Worm (Caenorhabditis elegans) whole organism, late embryonic: ENCODE data around the gene C01B10.7.

Source experiments
- C08G9.2 ChIP-seq: sonication (generic microtip); optimal IDR thresholded peaks from 2 replicates; lab custom pipeline; 2016; ENCODE audit warnings: mild to moderate bottlenecking, missing genetic modification characterization, moderate library complexity, missing compliant biosample characterization
- C38D4.7 ChIP-seq: fragments of 200-800 bp; sonication (Bioruptor generic); optimal IDR thresholded peaks from 2 replicates; lab custom pipeline; 2018; ENCODE audit warnings: mild to moderate bottlenecking, missing genetic modification characterization, moderate library complexity, missing compliant biosample characterization
- F13H6.1 ChIP-seq: sonication (generic microtip); optimal IDR thresholded peaks from 2 replicates; lab custom pipeline; 2016; ENCODE audit warnings: missing genetic modification characterization, missing compliant biosample characterization
- K09A11.1 ChIP-seq: sonication (generic microtip); optimal IDR thresholded peaks from 2 replicates; lab custom pipeline; 2017; ENCODE audit warnings: antibody characterized with exemption, mild to moderate bottlenecking, missing genetic modification characterization, missing compliant biosample characterization; ENCODE audit not compliant: insufficient read depth
- Y22D7AL.16 ChIP-seq: sonication (generic microtip); optimal IDR thresholded peaks from 2 replicates; lab custom pipeline; 2016; ENCODE audit warnings: missing genetic modification characterization, missing compliant biosample characterization
- ahr-1 ChIP-seq: sonication (generic microtip); optimal IDR thresholded peaks from 2 replicates; lab custom pipeline; 2016; ENCODE audit warnings: missing genetic modification characterization, missing compliant biosample characterization
- ceh-14 ChIP-seq: sonication (generic microtip); optimal IDR thresholded peaks from 2 replicates; lab custom pipeline; 2016; ENCODE audit warnings: missing genotype, missing genetic modification characterization, missing compliant biosample characterization
- ceh-18 ChIP-seq: sonication (generic microtip); optimal IDR thresholded peaks from 2 replicates; lab custom pipeline; 2016; ENCODE audit warnings: missing genetic modification characterization, missing compliant biosample characterization
- ceh-19 ChIP-seq: fragments of 200-800 bp; sonication (Bioruptor generic); optimal IDR thresholded peaks from 2 replicates; lab custom pipeline; 2018; ENCODE audit warnings: mild to moderate bottlenecking, missing genetic modification characterization, missing compliant biosample characterization
- ceh-22 ChIP-seq: sonication (generic microtip); optimal IDR thresholded peaks from 2 replicates; lab custom pipeline; 2017; ENCODE audit warnings: missing biosample characterization, missing genetic modification characterization
- ceh-30 ChIP-seq: fragments of 150-350 bp; optimal IDR thresholded peaks from 2 replicates; lab custom pipeline; 2014; ENCODE audit warnings: missing biosample characterization, missing genetic modification characterization
- ceh-31 ChIP-seq: sonication (generic microtip); optimal IDR thresholded peaks from 2 replicates; lab custom pipeline; 2016; ENCODE audit warnings: missing genetic modification characterization, missing compliant biosample characterization
- ceh-34 ChIP-seq: sonication (generic microtip); optimal IDR thresholded peaks from 2 replicates; lab custom pipeline; 2016; ENCODE audit warnings: mild to moderate bottlenecking, missing genetic modification characterization, missing compliant biosample characterization
- ceh-45 ChIP-seq: fragments of 200-800 bp; sonication (Bioruptor generic); IDR thresholded peaks from 2 replicates; pipeline ENCODE4 v1.3.6; 2022; ENCODE audit warnings: missing genetic modification reagents, missing genetic modification characterization, missing compliant biosample characterization
- ceh-48 ChIP-seq: sonication (generic microtip); optimal IDR thresholded peaks from 2 replicates; lab custom pipeline; 2016; ENCODE audit warnings: missing genetic modification characterization, inconsistent platforms, missing compliant biosample characterization
- ceh-9 ChIP-seq: sonication (generic microtip); optimal IDR thresholded peaks from 2 replicates; lab custom pipeline; 2016; ENCODE audit warnings: mild to moderate bottlenecking, missing genetic modification characterization, inconsistent platforms, missing compliant biosample characterization
- che-1 ChIP-seq: sonication (generic microtip); optimal IDR thresholded peaks from 2 replicates; lab custom pipeline; 2016; ENCODE audit warnings: mild to moderate bottlenecking, missing genetic modification characterization, missing compliant biosample characterization
- dmd-4 ChIP-seq: sonication (generic microtip); optimal IDR thresholded peaks from 2 replicates; lab custom pipeline; 2016; ENCODE audit warnings: borderline replicate concordance, missing genetic modification characterization, missing compliant biosample characterization
- elt-2 ChIP-seq: sonication (generic microtip); optimal IDR thresholded peaks from 2 replicates; lab custom pipeline; 2016; ENCODE audit warnings: missing genetic modification reagents, missing genetic modification characterization, missing compliant biosample characterization
- elt-4 ChIP-seq: sonication (generic microtip); optimal IDR thresholded peaks from 2 replicates; lab custom pipeline; 2016; ENCODE audit warnings: missing genetic modification characterization, missing compliant biosample characterization
- ets-4 ChIP-seq: sonication (generic microtip); optimal IDR thresholded peaks from 2 replicates; lab custom pipeline; 2016; ENCODE audit warnings: missing genetic modification characterization, missing compliant biosample characterization
- eyg-1 ChIP-seq: sonication (generic microtip); optimal IDR thresholded peaks from 2 replicates; lab custom pipeline; 2016; ENCODE audit warnings: missing genotype, missing genetic modification characterization, missing compliant biosample characterization
- fax-1 ChIP-seq: sonication (generic microtip); optimal IDR thresholded peaks from 2 replicates; lab custom pipeline; 2016; ENCODE audit warnings: missing genotype, missing genetic modification characterization, missing compliant biosample characterization
- fkh-10 ChIP-seq: fragments of 150-350 bp; optimal IDR thresholded peaks from 2 replicates; lab custom pipeline; 2014; ENCODE audit warnings: missing biosample characterization, missing genetic modification reagents, missing genetic modification characterization
- fkh-6 ChIP-seq: sonication (generic microtip); optimal IDR thresholded peaks from 2 replicates; lab custom pipeline; 2016; ENCODE audit warnings: missing genetic modification characterization, missing compliant biosample characterization
- gmeb-2 ChIP-seq: sonication (generic microtip); optimal IDR thresholded peaks from 2 replicates; lab custom pipeline; 2016; ENCODE audit warnings: missing genetic modification characterization, inconsistent platforms, missing compliant biosample characterization
- hlh-13 ChIP-seq: fragments of 200-800 bp; sonication (Bioruptor generic); optimal IDR thresholded peaks from 2 replicates; lab custom pipeline; 2018; ENCODE audit warnings: mild to moderate bottlenecking, missing genetic modification characterization, missing compliant biosample characterization
- hlh-15 ChIP-seq: sonication (generic microtip); optimal IDR thresholded peaks from 2 replicates; lab custom pipeline; 2016; ENCODE audit warnings: missing genetic modification characterization, missing compliant biosample characterization
- hlh-30 ChIP-seq: sonication (generic microtip); optimal IDR thresholded peaks from 2 replicates; lab custom pipeline; 2017; ENCODE audit warnings: antibody characterized with exemption, missing genetic modification characterization, missing compliant biosample characterization; ENCODE audit not compliant: insufficient read depth
- hlh-8 ChIP-seq: sonication (generic microtip); optimal IDR thresholded peaks from 2 replicates; lab custom pipeline; 2016; ENCODE audit warnings: missing genotype, missing genetic modification characterization, missing compliant biosample characterization
- lim-6 ChIP-seq: sonication (generic microtip); optimal IDR thresholded peaks from 2 replicates; lab custom pipeline; 2016; ENCODE audit warnings: missing genetic modification characterization, missing compliant biosample characterization
- lin-11 ChIP-seq: fragments of 200-800 bp; sonication (Bioruptor generic); optimal IDR thresholded peaks from 2 replicates; lab custom pipeline; 2018; ENCODE audit warnings: mild to moderate bottlenecking, missing genetic modification characterization, missing compliant biosample characterization
- nfya-1 ChIP-seq: sonication (generic microtip); optimal IDR thresholded peaks from 2 replicates; lab custom pipeline; 2017; ENCODE audit warnings: missing genetic modification characterization, mild to moderate bottlenecking, missing compliant biosample characterization, antibody characterized with exemption, moderate library complexity
- nhr-11 ChIP-seq: fragments of 150-350 bp; optimal IDR thresholded peaks from 2 replicates; lab custom pipeline; 2014; ENCODE audit warnings: missing biosample characterization, missing genetic modification characterization
- npax-4 ChIP-seq: sonication (generic microtip); optimal IDR thresholded peaks from 2 replicates; lab custom pipeline; 2016; ENCODE audit warnings: missing genetic modification characterization, missing compliant biosample characterization
- pat-9 ChIP-seq: fragments of 200-800 bp; sonication (Bioruptor generic); optimal IDR thresholded peaks from 2 replicates; lab custom pipeline; 2018; ENCODE audit warnings: mild to moderate bottlenecking, missing genetic modification characterization, moderate library complexity, missing compliant biosample characterization
- pha-2 ChIP-seq: sonication (generic microtip); optimal IDR thresholded peaks from 2 replicates; lab custom pipeline; 2017; ENCODE audit warnings: mild to moderate bottlenecking, missing genetic modification characterization, missing compliant biosample characterization
- pha-4 ChIP-seq: fragments of 150-350 bp; optimal IDR thresholded peaks from 2 replicates; lab custom pipeline; 2018; ENCODE audit warnings: missing biosample characterization, missing genetic modification reagents, missing genetic modification characterization
- pqm-1 ChIP-seq: sonication (generic microtip); optimal IDR thresholded peaks from 2 replicates; lab custom pipeline; 2016; ENCODE audit warnings: missing genetic modification characterization, missing compliant biosample characterization
- rnt-1 ChIP-seq: sonication (generic microtip); optimal IDR thresholded peaks from 2 replicates; lab custom pipeline; 2016; ENCODE audit warnings: missing genetic modification characterization, missing compliant biosample characterization
- sox-2 ChIP-seq: fragments of 200-800 bp; sonication (Bioruptor generic); IDR thresholded peaks from 2 replicates; pipeline ENCODE4 v1.3.6; 2022; ENCODE audit warnings: missing genetic modification reagents, missing genetic modification characterization, missing compliant biosample characterization
- sox-4 ChIP-seq: sonication (generic microtip); optimal IDR thresholded peaks from 2 replicates; lab custom pipeline; 2017; ENCODE audit warnings: mild to moderate bottlenecking, missing genetic modification characterization, inconsistent platforms, missing compliant biosample characterization
- syd-9 ChIP-seq: sonication (generic microtip); optimal IDR thresholded peaks from 2 replicates; lab custom pipeline; 2016; ENCODE audit warnings: mild to moderate bottlenecking, missing genetic modification characterization, moderate library complexity, missing compliant biosample characterization
- ttx-3 ChIP-seq: sonication (generic microtip); optimal IDR thresholded peaks from 2 replicates; lab custom pipeline; 2016; ENCODE audit warnings: missing genetic modification reagents, missing genetic modification characterization, missing compliant biosample characterization
- unc-3 ChIP-seq, 2 experiments: fragments of 200-800 bp in 1 of 2; sonication (Bioruptor generic) in 1 of 2; sonication (generic microtip) in 1 of 2; conservative IDR thresholded peaks in 1 of 2; optimal IDR thresholded peaks in 1 of 2; 2 replicates each; pipeline versions ENCODE4 v1.3.6 to Lab custom; 2016 to 2022; ENCODE audit warnings: missing compliant biosample characterization in 2 of 2, missing genetic modification characterization in 2 of 2, missing genetic modification reagents in 1 of 2
- unc-42 ChIP-seq: sonication (generic microtip); optimal IDR thresholded peaks from 2 replicates; lab custom pipeline; 2016; ENCODE audit warnings: missing genotype, missing genetic modification characterization, missing compliant biosample characterization
- unc-55 ChIP-seq: sonication (generic microtip); optimal IDR thresholded peaks from 2 replicates; lab custom pipeline; 2017; ENCODE audit warnings: missing biosample characterization, missing genetic modification reagents, missing genetic modification characterization
- unc-86 ChIP-seq: sonication (generic microtip); optimal IDR thresholded peaks from 2 replicates; lab custom pipeline; 2016; ENCODE audit warnings: missing genetic modification characterization, missing compliant biosample characterization
- zip-5 ChIP-seq: sonication (generic microtip); optimal IDR thresholded peaks from 2 replicates; lab custom pipeline; 2016; ENCODE audit warnings: missing genetic modification characterization, missing compliant biosample characterization

Gene C01B10.7

DNA sequence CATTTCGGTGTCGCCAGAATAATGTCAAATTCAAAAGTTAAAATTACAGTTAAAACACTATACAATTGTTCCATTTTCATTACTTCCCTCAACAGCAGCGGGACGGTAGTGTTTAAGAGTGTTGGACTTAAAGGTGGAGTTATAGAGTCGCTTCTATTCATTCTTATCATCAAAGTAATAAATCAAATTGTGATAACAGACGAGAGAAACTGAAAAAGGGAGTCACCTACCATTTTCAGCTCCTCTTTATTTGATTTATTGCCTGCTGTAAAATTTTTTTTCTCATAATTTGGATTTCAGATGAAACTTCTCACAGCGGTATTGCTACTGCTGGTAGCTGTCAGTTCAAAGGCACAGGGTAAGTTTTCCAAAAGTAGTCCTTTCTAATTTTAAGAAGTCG, 1.5 kb downstream of the C01B10.7 start, which contains the start of gene C01B10.6:
C01B10.6 (plus strand) TSS at position 301 of the 400 bp plus-strand sequence.
- TF ChIP-seq lim-6 (tag; lab: Kevin White, UChicago) (no peak), elt-4 (tag; lab: Kevin White, UChicago) (no peak), elt-2 (tag; lab: Kevin White, UChicago) (no peak), dmd-4 (no peak), hlh-15 (tag; lab: Kevin White, UChicago) (no peak), F13H6.1 (tag; lab: Kevin White, UChicago) (no peak), unc-86 (tag; lab: Kevin White, UChicago) (no peak), ceh-18 (no peak), ceh-22 (tag; lab: Kevin White, UChicago) (no peak)

DNA sequence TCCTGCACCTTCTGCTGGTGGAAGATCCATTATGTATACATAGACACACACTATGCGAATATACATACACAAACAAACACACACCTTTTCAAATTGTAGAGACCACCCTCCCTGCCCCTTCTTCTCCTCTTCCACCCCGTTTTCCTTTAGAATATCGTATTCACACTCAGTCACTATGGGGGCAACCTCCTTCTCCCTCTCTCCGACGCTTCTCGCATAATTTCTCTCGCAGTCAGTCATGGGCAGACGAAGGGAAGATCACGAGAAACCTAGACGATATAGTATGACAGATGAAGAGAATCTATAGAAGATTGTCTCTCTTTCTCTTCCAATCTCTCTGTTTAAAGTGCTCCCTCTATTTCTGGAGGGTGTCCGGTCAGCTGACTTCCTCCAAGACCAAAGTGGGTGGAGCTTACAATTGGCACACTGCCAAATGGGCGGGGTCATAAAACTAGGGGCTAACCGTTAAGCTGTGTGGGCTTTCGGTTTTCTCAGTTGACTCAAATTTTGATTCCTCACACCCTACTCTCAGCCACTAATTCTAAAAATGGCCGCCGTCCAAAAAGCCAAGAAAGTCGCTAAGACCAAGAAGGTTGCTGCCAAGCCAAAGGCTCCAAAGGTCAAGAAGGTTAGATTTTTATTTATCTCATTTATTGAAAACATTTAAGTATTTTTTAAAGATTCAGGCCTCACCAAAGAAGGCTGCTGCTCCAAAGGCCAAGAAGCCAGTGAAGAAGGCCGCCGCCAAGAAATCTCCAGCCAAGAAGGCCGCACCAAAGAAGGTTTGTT, 7.7 kb downstream of the C01B10.7 start, which contains the start of gene hil-7:
hil-7 (plus strand) TSS at position 446 of the 789 bp plus-strand sequence.
- TF ChIP-seq zip-5 (tag; lab: Kevin White, UChicago) (no peak), unc-86 (tag; lab: Kevin White, UChicago) (peak; percentile 47), ceh-14 (tag; lab: Kevin White, UChicago) (no peak), ceh-48 (no peak), pha-4 (tag; lab: Kevin White, UChicago) (no peak), pqm-1 (tag; lab: Kevin White, UChicago) (no peak), ttx-3 (no peak), Y22D7AL.16 (tag; lab: Kevin White, UChicago) (no peak), fax-1 (no peak), nhr-11 (tag; lab: Kevin White, UChicago) (no peak), ceh-18 (peak; percentile 87), unc-42 (peak; percentile 82), hlh-8 (tag; lab: Kevin White, UChicago) (peak; percentile 17), pat-9 (no peak), C08G9.2 (tag; lab: Kevin White, UChicago) (no peak), sox-4 (tag; lab: Kevin White, UChicago) (no peak), K09A11.1 (tag; lab: Kevin White, UChicago) (peak; percentile 19), ceh-9 (no peak), ceh-45 (GFP tag; lab: Robert Waterston, UW) (no peak), ceh-30 (tag; lab: Kevin White, UChicago) (peak; percentile 66), ahr-1 (tag; lab: Kevin White, UChicago) (peak; percentile 25), lin-11 (no peak), sox-2 (GFP tag; lab: Robert Waterston, UW) (peak; percentile 46; the same call in 1 of the 2 replicates), unc-55 (GFP tag; lab: Kevin White, UChicago) (peak; percentile 97), C38D4.7 (GFP tag; lab: Kevin White, UChicago) (no peak), ceh-19 (peak; percentile 86), pha-2 (tag; lab: Kevin White, UChicago) (peak; percentile 51), hlh-13 (GFP tag; lab: Kevin White, UChicago) (no peak), ceh-34 (tag; lab: Kevin White, UChicago) (peak; percentile 96), rnt-1 (tag; lab: Kevin White, UChicago) (peak; percentile 72), nfya-1 (peak; percentile 94), gmeb-2 (tag; lab: Kevin White, UChicago) (no peak), syd-9 (tag; lab: Kevin White, UChicago) (peak; percentile 59), fkh-10 (GFP tag; lab: Kevin White, UChicago) (peak; percentile 27), elt-2 (tag; lab: Kevin White, UChicago) (peak; percentile 0), eyg-1 (tag; lab: Kevin White, UChicago) (peak; percentile 81), ets-4 (peak; percentile 53), npax-4 (tag; lab: Kevin White, UChicago) (no peak), fkh-6 (tag; lab: Kevin White, UChicago) (peak; percentile 17), hlh-30 (peak; percentile 98), che-1 (tag; lab: Kevin White, UChicago) (no peak), unc-3 (GFP tag; conservative IDR thresholded peaks at IDR 0.05; lab: Robert Waterston, UW) (no peak), unc-3 (tag; optimal IDR thresholded peaks at IDR 0.05; lab: Kevin White, UChicago) (no peak), ceh-31 (tag; lab: Kevin White, UChicago) (peak; percentile 96)
